Worm (Caenorhabditis elegans) whole organism, L1 larva: Measurements from ENCODE around the gene AH10.4.

Experiments used
- ama-1 ChIP-seq: fragments of 150-350 bp; optimal IDR thresholded peaks from 2 replicates; lab custom pipeline; 2014
- fos-1 ChIP-seq: fragments of 150-350 bp; optimal IDR thresholded peaks from 2 replicates; lab custom pipeline; 2014; ENCODE audit warnings: missing biosample characterization, missing genetic modification characterization
- lir-3 ChIP-seq: sonication (generic microtip); optimal IDR thresholded peaks from 2 replicates; lab custom pipeline; 2016; ENCODE audit warnings: mild to moderate bottlenecking, missing genetic modification characterization, moderate library complexity, missing compliant biosample characterization; ENCODE audit not compliant: poor library complexity
- nhr-19 ChIP-seq: fragments of 200-800 bp; sonication (Bioruptor generic); conservative IDR thresholded peaks from 2 replicates; pipeline ENCODE4 v1.3.6; 2022; ENCODE audit warnings: missing genetic modification characterization, missing compliant biosample characterization
- nhr-77 ChIP-seq: fragments of 150-350 bp; optimal IDR thresholded peaks from 2 replicates; lab custom pipeline; 2014; ENCODE audit warnings: missing biosample characterization, missing genetic modification characterization
- pag-3 ChIP-seq: sonication (generic microtip); optimal IDR thresholded peaks from 2 replicates; lab custom pipeline; 2017; ENCODE audit warnings: missing genetic modification characterization, mild to moderate bottlenecking, missing compliant biosample characterization, antibody characterized with exemption, borderline replicate concordance; ENCODE audit not compliant: insufficient read depth
- skn-1 ChIP-seq: fragments of 150-350 bp; optimal IDR thresholded peaks from 2 replicates; lab custom pipeline; 2014; ENCODE audit warnings: missing biosample characterization, missing genetic modification characterization
- swsn-7 ChIP-seq: sonication (generic microtip); optimal IDR thresholded peaks from 2 replicates; lab custom pipeline; 2016; ENCODE audit warnings: missing genetic modification characterization, missing compliant biosample characterization
- zag-1 ChIP-seq: fragments of 150-350 bp; optimal IDR thresholded peaks from 2 replicates; lab custom pipeline; 2014; ENCODE audit warnings: missing biosample characterization, missing genetic modification characterization
- ztf-4 ChIP-seq: fragments of 150-350 bp; optimal IDR thresholded peaks from 2 replicates; lab custom pipeline; 2014; ENCODE audit warnings: missing biosample characterization, missing genetic modification characterization

DNA sequence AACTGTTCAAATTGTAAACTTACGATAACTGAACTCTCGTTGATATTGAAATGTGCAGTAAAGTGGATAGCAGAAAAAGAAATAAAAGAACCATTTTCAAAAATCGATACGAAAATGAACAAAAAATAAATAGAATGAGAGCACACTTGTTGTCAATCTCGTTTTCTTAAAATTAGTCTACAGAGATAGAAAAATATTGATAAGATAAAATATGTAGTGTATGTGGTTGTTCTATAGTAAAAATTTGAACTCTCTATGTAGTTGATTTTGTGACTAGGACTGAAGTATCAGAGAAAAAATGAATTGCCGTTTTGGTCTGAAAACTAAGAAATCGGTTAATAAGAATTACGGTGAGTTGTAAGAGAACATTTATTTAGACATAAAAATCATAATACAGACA lies 33.6 kb upstream of the AH10.4 start, which contains the start of gene cest-2.1:
- TF ChIP-seq nhr-77 (tag; lab: Kevin White, UChicago) (no peak), swsn-7 (no peak), ama-1 (lab: Kevin White, UChicago) (no peak), pag-3 (tag; lab: Kevin White, UChicago) (no peak), fos-1 (no peak), zag-1 (tag; lab: Kevin White, UChicago) (no peak), skn-1 (tag; lab: Kevin White, UChicago) (no peak), nhr-19 (no peak), lir-3 (no peak), ztf-4 (no peak)
